Fruit fly (Drosophila melanogaster) whole organism, pupa: ENCODE measurements around the gene mRpL55.

ENCODE experiments used
- CG12605 ChIP-seq: fragments of 200-800 bp; sonication (Bioruptor generic); IDR thresholded peaks from 2 replicates; pipeline ENCODE4 v1.3.6; 2022; ENCODE audit warnings: missing biosample characterization, missing genetic modification characterization
- CG34367 ChIP-seq: fragments of 200-800 bp; sonication (Bioruptor generic); optimal IDR thresholded peaks from 2 replicates; lab custom pipeline; 2018; ENCODE audit warnings: missing biosample characterization, mild to moderate bottlenecking, missing genetic modification characterization
- CG8159 ChIP-seq: fragments of 200-800 bp; sonication (Bioruptor generic); optimal IDR thresholded peaks from 3 replicates; lab custom pipeline; 2018; ENCODE audit warnings: missing biosample characterization, mild to moderate bottlenecking, missing genetic modification characterization, moderate library complexity
- CG8301 ChIP-seq: fragments of 200-800 bp; sonication (Bioruptor generic); optimal IDR thresholded peaks from 2 replicates; lab custom pipeline; 2018; ENCODE audit warnings: missing biosample characterization, mild to moderate bottlenecking, missing genetic modification characterization
- D1 ChIP-seq: fragments of 200-800 bp; sonication (Bioruptor generic); optimal IDR thresholded peaks from 2 replicates; lab custom pipeline; 2018; ENCODE audit warnings: missing biosample characterization, mild to moderate bottlenecking, missing genetic modification characterization, moderate library complexity
- EcR ChIP-seq: fragments of 200-800 bp; sonication (Bioruptor generic); optimal IDR thresholded peaks from 3 replicates; lab custom pipeline; 2019; ENCODE audit warnings: missing biosample characterization, missing genetic modification characterization, mild to moderate bottlenecking, moderate library complexity, missing genetic modification reagents
- Pif1A ChIP-seq: fragments of 200-800 bp; sonication (Bioruptor generic); optimal IDR thresholded peaks from 3 replicates; lab custom pipeline; 2016; ENCODE audit warnings: missing biosample characterization, missing genetic modification characterization
- Pif1B ChIP-seq: fragments of 200-800 bp; sonication (Bioruptor generic); optimal IDR thresholded peaks from 3 replicates; lab custom pipeline; 2016; ENCODE audit warnings: missing biosample characterization, missing genetic modification characterization
- Snoo ChIP-seq: fragments of 200-800 bp; sonication (Bioruptor generic); optimal IDR thresholded peaks from 3 replicates; lab custom pipeline; 2017; ENCODE audit warnings: missing biosample characterization, mild to moderate bottlenecking, missing genetic modification characterization, inconsistent platforms
- rn ChIP-seq: fragments of 200-800 bp; sonication (Bioruptor generic); IDR thresholded peaks from 2 replicates; pipeline ENCODE4 v1.3.6; 2022; ENCODE audit warnings: missing biosample characterization, missing genetic modification characterization

DNA sequence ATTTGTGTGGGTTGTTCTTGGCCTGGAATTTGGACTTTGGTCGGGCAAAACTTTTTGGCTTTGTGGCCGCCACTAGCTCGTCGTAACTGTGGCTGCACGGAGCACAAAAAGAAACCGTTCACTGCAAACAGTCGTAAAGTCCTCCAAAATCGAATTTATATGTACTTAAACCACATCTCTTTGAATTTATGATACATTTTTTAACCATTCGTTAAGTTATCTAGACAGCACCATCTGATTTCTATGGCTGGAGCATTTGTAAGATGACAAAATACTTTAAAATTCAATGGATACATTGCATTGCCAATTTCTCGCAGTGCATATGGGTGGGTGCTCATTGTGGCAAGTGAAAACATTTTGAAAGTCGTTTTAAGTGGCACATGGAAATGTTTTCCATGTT is 9.4 kb upstream of the mRpL55 start:
- TF ChIP-seq CG8301 (tag; lab: Kevin White, UChicago) (peak; percentile 76), Pif1A (GFP tag; lab: Kevin White, UChicago) (peak; percentile 72), CG12605 (GFP tag; lab: Robert Waterston, UW) (peak; percentile 52; the same call in 1 of the 2 replicates), D1 (tag; lab: Kevin White, UChicago) (no peak), Snoo (no peak), EcR (GFP tag; lab: Kevin White, UChicago) (no peak), CG8159 (peak; percentile 36), Pif1B (peak; percentile 51), rn (GFP tag; lab: Robert Waterston, UW) (peak; percentile 33; the same call in 1 of the 2 replicates), CG34367 (tag; lab: Kevin White, UChicago) (peak; percentile 10)
